Worm (Caenorhabditis elegans) whole organism, L4/young adult: ENCODE data around the gene srb-11.

ENCODE experiments used
- W03F9.2 ChIP-seq: fragments of 150-350 bp; optimal IDR thresholded peaks from 2 replicates; lab custom pipeline; 2014; ENCODE audit warnings: missing biosample characterization, missing genetic modification characterization
- him-1 ChIP-seq: sonication (generic microtip); optimal IDR thresholded peaks from 2 replicates; lab custom pipeline; 2016; ENCODE audit warnings: missing genotype, missing genetic modification reagents, missing genetic modification characterization, missing compliant biosample characterization

ce11 chrIII:6452278-6452677 is 40.4 kb downstream of the srb-11 start, which contains the start of gene set-1:
- TF ChIP-seq W03F9.2 (tag; lab: Kevin White, UChicago), result no peak
- TF ChIP-seq him-1 (tag; lab: Kevin White, UChicago), result no peak
